Fruit fly (Drosophila melanogaster): ENCODE data around the gene lok.

- no peak for TF ChIP-seq psq (optimal IDR thresholded peaks at IDR 0.05)
- TF ChIP-seq Myc (optimal IDR thresholded peaks at IDR 0.05), result no peak
- TF ChIP-seq h (optimal IDR thresholded peaks at IDR 0.05), result no peak
- no peak for TF ChIP-seq Sin3A (optimal IDR thresholded peaks at IDR 0.05)
Observed at dm6 chr2L:20065516-20065915, 4.3 kb downstream of the lok start, which contains the start of gene vls.
